Fruit fly (Drosophila melanogaster) whole organism, embryonic: ENCODE results near the gene CG14535.
A peak's percentile ranks its signal among the peaks of the same experiment; 100 is the strongest.

Source experiments
- B-H2 ChIP-seq: fragments of 200-800 bp; sonication (Bioruptor generic); optimal IDR thresholded peaks from 2 replicates; lab custom pipeline; 2018; ENCODE audit warnings: missing biosample characterization, mild to moderate bottlenecking, missing genetic modification characterization
- BtbVII ChIP-seq: fragments of 200-800 bp; sonication (Bioruptor generic); optimal IDR thresholded peaks from 3 replicates; lab custom pipeline; 2017; ENCODE audit warnings: missing biosample characterization, mild to moderate bottlenecking, missing genetic modification characterization
- CG10267 ChIP-seq: fragments of 200-800 bp; sonication (Bioruptor generic); optimal IDR thresholded peaks from 2 replicates; lab custom pipeline; 2018; ENCODE audit warnings: missing biosample characterization, mild to moderate bottlenecking, missing genetic modification characterization, moderate library complexity
- CG10543 ChIP-seq: fragments of 200-800 bp; sonication (Bioruptor generic); optimal IDR thresholded peaks from 3 replicates; lab custom pipeline; 2017; ENCODE audit warnings: missing biosample characterization, mild to moderate bottlenecking, missing genetic modification characterization, moderate library complexity
- CG10654 ChIP-seq: fragments of 200-800 bp; sonication (Bioruptor generic); optimal IDR thresholded peaks from 2 replicates; lab custom pipeline; 2016; ENCODE audit warnings: missing biosample characterization, missing genetic modification characterization
- CG10959 ChIP-seq: fragments of 200-800 bp; sonication (Bioruptor generic); IDR thresholded peaks from 2 replicates; pipeline ENCODE4 v1.3.6; 2022; ENCODE audit warnings: missing biosample characterization, missing genetic modification characterization
- CG12236 ChIP-seq: fragments of 200-800 bp; sonication (Bioruptor generic); optimal IDR thresholded peaks from 2 replicates; lab custom pipeline; 2016; ENCODE audit warnings: missing biosample characterization, missing genetic modification characterization
- CG12659 ChIP-seq: fragments of 200-800 bp; sonication (Bioruptor generic); optimal IDR thresholded peaks from 3 replicates; lab custom pipeline; 2017; ENCODE audit warnings: mild to moderate bottlenecking, missing biosample characterization, missing genetic modification reagents, missing genetic modification characterization
- CG14667 ChIP-seq: fragments of 200-800 bp; sonication (Bioruptor generic); IDR thresholded peaks from 2 replicates; pipeline ENCODE4 v1.3.6; 2022; ENCODE audit warnings: missing biosample characterization, missing genetic modification characterization
- CG17802 ChIP-seq: fragments of 200-800 bp; sonication (Bioruptor generic); optimal IDR thresholded peaks from 2 replicates; lab custom pipeline; 2018; ENCODE audit warnings: missing biosample characterization, mild to moderate bottlenecking, missing genetic modification characterization, moderate library complexity
- CG17912 ChIP-seq: fragments of 200-800 bp; sonication (Bioruptor generic); optimal IDR thresholded peaks from 2 replicates; lab custom pipeline; 2018; ENCODE audit warnings: missing biosample characterization, mild to moderate bottlenecking, missing genetic modification characterization
- CG2199 ChIP-seq: fragments of 200-800 bp; sonication (Bioruptor generic); IDR thresholded peaks from 3 replicates; pipeline ENCODE4 v1.3.6; 2022; ENCODE audit warnings: missing biosample characterization, missing genetic modification characterization
- CG2202 ChIP-seq: fragments of 200-800 bp; sonication (Bioruptor generic); optimal IDR thresholded peaks from 2 replicates; lab custom pipeline; 2018; ENCODE audit warnings: missing biosample characterization, mild to moderate bottlenecking, missing genetic modification characterization
- CG30431 ChIP-seq: fragments of 200-800 bp; sonication (Bioruptor generic); optimal IDR thresholded peaks from 2 replicates; lab custom pipeline; 2017; ENCODE audit warnings: missing biosample characterization, missing genetic modification characterization
- CG3847 ChIP-seq: fragments of 200-800 bp; sonication (Bioruptor generic); IDR thresholded peaks from 2 replicates; pipeline ENCODE4 v1.3.6; 2022; ENCODE audit warnings: missing biosample characterization, missing genetic modification characterization
- CG6175 ChIP-seq: fragments of 200-800 bp; sonication (Bioruptor generic); IDR thresholded peaks from 3 replicates; pipeline ENCODE4 v1.3.6; 2022; ENCODE audit warnings: missing biosample characterization, missing genetic modification characterization
- CG6813 ChIP-seq: fragments of 200-800 bp; sonication (Bioruptor generic); optimal IDR thresholded peaks from 2 replicates; lab custom pipeline; 2017; ENCODE audit warnings: missing biosample characterization, missing genetic modification characterization, mild to moderate bottlenecking, moderate library complexity, missing genetic modification reagents
- CG6854 ChIP-seq: fragments of 200-800 bp; sonication (Bioruptor generic); optimal IDR thresholded peaks from 3 replicates; lab custom pipeline; 2017; ENCODE audit warnings: missing biosample characterization, mild to moderate bottlenecking, missing genetic modification characterization
- CG7372 ChIP-seq: fragments of 200-800 bp; sonication (Bioruptor generic); IDR thresholded peaks from 2 replicates; pipeline ENCODE4 v1.3.6; 2022; ENCODE audit warnings: missing biosample characterization, missing genetic modification characterization
- CG7745 ChIP-seq: fragments of 200-800 bp; sonication (Bioruptor generic); optimal IDR thresholded peaks from 2 replicates; lab custom pipeline; 2018; ENCODE audit warnings: missing biosample characterization, mild to moderate bottlenecking, missing genetic modification characterization, moderate library complexity
- CG8478 ChIP-seq: fragments of >200 bp; optimal IDR thresholded peaks from 2 replicates; lab custom pipeline; 2018
- CG8765 ChIP-seq: fragments of 200-800 bp; sonication (Bioruptor generic); IDR thresholded peaks from 2 replicates; pipeline ENCODE4 v1.3.6; 2022; ENCODE audit warnings: missing biosample characterization, missing genetic modification characterization
- CG9797 ChIP-seq: fragments of 200-800 bp; sonication (Bioruptor generic); optimal IDR thresholded peaks from 3 replicates; lab custom pipeline; 2018; ENCODE audit warnings: missing biosample characterization, mild to moderate bottlenecking, missing genetic modification characterization
- CrebB ChIP-seq: fragments of 200-800 bp; sonication (Bioruptor generic); optimal IDR thresholded peaks from 3 replicates; lab custom pipeline; 2018; ENCODE audit warnings: missing biosample characterization, mild to moderate bottlenecking, missing genetic modification characterization
- Hr3 ChIP-seq: fragments of 200-800 bp; sonication (Bioruptor generic); optimal IDR thresholded peaks from 3 replicates; lab custom pipeline; 2016; ENCODE audit warnings: missing biosample characterization, missing genetic modification characterization
- Hr39 ChIP-seq: fragments of >200 bp; optimal IDR thresholded peaks from 2 replicates; lab custom pipeline; 2017
- NFAT ChIP-seq: fragments of 200-800 bp; sonication (Bioruptor generic); IDR thresholded peaks from 2 replicates; pipeline ENCODE4 v1.3.6; 2022; ENCODE audit warnings: missing biosample characterization, missing genetic modification characterization
- NfI ChIP-seq: fragments of 200-800 bp; sonication (Bioruptor generic); optimal IDR thresholded peaks from 3 replicates; lab custom pipeline; 2018; ENCODE audit warnings: missing biosample characterization, mild to moderate bottlenecking, missing genetic modification characterization, moderate library complexity
- Oli ChIP-seq: fragments of 200-800 bp; sonication (Bioruptor generic); optimal IDR thresholded peaks from 2 replicates; lab custom pipeline; 2018; ENCODE audit warnings: missing biosample characterization, mild to moderate bottlenecking, missing genetic modification characterization, moderate library complexity
- Sin3A ChIP-seq: fragments of >200 bp; optimal IDR thresholded peaks from 2 replicates; lab custom pipeline; 2018
- Usf ChIP-seq: fragments of 200-800 bp; sonication (Bioruptor generic); optimal IDR thresholded peaks from 2 replicates; lab custom pipeline; 2017; ENCODE audit warnings: missing genotype, missing biosample characterization, missing genetic modification characterization
- amos ChIP-seq: fragments of 200-800 bp; sonication (Bioruptor generic); IDR thresholded peaks from 2 replicates; pipeline ENCODE4 v1.3.6; 2022; ENCODE audit warnings: missing biosample characterization, missing genetic modification characterization; ENCODE audit not compliant: partially characterized antibody
- chinmo ChIP-seq: fragments of 200-800 bp; sonication (Bioruptor generic); IDR thresholded peaks from 4 replicates; pipeline ENCODE4 v1.3.6; 2022; ENCODE audit warnings: missing biosample characterization, missing genetic modification characterization; ENCODE audit not compliant: partially characterized antibody
- crp ChIP-seq, 2 experiments: fragments of 200-800 bp; sonication (Bioruptor generic); optimal IDR thresholded peaks; 2 replicates in 1 of 2; 3 replicates in 1 of 2; lab custom pipeline; 2017; ENCODE audit warnings: missing biosample characterization in 2 of 2, missing genetic modification characterization in 2 of 2, mild to moderate bottlenecking in 1 of 2, moderate library complexity in 1 of 2
- en ChIP-seq: fragments of 200-800 bp; sonication (Bioruptor generic); optimal IDR thresholded peaks from 2 replicates; lab custom pipeline; 2016; ENCODE audit warnings: missing biosample characterization, missing genetic modification characterization
- gsb ChIP-seq: fragments of 200-800 bp; sonication (Bioruptor generic); IDR thresholded peaks from 2 replicates; pipeline ENCODE4 v1.3.6; 2022; ENCODE audit warnings: missing biosample characterization, missing genetic modification characterization
- gsb-n ChIP-seq: fragments of 200-800 bp; sonication (Bioruptor generic); optimal IDR thresholded peaks from 3 replicates; lab custom pipeline; 2018; ENCODE audit warnings: missing biosample characterization, mild to moderate bottlenecking, missing genetic modification characterization
- ham ChIP-seq: fragments of 200-800 bp; sonication (Bioruptor generic); IDR thresholded peaks from 2 replicates; pipeline ENCODE4 v1.3.6; 2022; ENCODE audit warnings: missing biosample characterization, missing genetic modification characterization
- jigr1 ChIP-seq: fragments of 200-800 bp; sonication (Bioruptor generic); IDR thresholded peaks from 3 replicates; pipeline ENCODE4 v1.3.6; 2022; ENCODE audit warnings: missing biosample characterization, missing genetic modification characterization
- kah ChIP-seq: fragments of 200-800 bp; sonication (Bioruptor generic); optimal IDR thresholded peaks from 2 replicates; lab custom pipeline; 2018; ENCODE audit warnings: missing biosample characterization, mild to moderate bottlenecking, missing genetic modification characterization
- knrl ChIP-seq: fragments of 200-800 bp; sonication (Bioruptor generic); IDR thresholded peaks from 3 replicates; pipeline ENCODE4 v1.3.6; 2022; ENCODE audit warnings: missing biosample characterization, missing genetic modification characterization; ENCODE audit not compliant: partially characterized antibody
- nerfin-2 ChIP-seq: fragments of 200-800 bp; sonication (Bioruptor generic); IDR thresholded peaks from 2 replicates; pipeline ENCODE4 v1.3.6; 2022; ENCODE audit warnings: missing biosample characterization, missing genetic modification characterization; ENCODE audit not compliant: partially characterized antibody
- pan ChIP-seq, 4 experiments: fragments of >200 bp in 3 of 4; fragments of 200-800 bp in 1 of 4; sonication (Bioruptor generic) in 1 of 4; optimal IDR thresholded peaks in 3 of 4; IDR thresholded peaks in 1 of 4; 2 replicates each; pipeline versions ENCODE4 v1.3.6 to Lab custom; 2017 to 2022; ENCODE audit warnings: missing biosample characterization in 2 of 4, missing genetic modification characterization in 2 of 4, mixed read lengths in 1 of 4
- peb ChIP-seq: fragments of 200-800 bp; sonication (Bioruptor generic); IDR thresholded peaks from 2 replicates; pipeline ENCODE4 v1.3.6; 2022; ENCODE audit warnings: missing biosample characterization, missing genetic modification characterization
- pnt ChIP-seq: fragments of 200-800 bp; sonication (Bioruptor generic); optimal IDR thresholded peaks from 3 replicates; lab custom pipeline; 2016; ENCODE audit warnings: missing biosample characterization, missing genetic modification characterization
- pros ChIP-seq: fragments of 200-800 bp; sonication (Bioruptor generic); optimal IDR thresholded peaks from 3 replicates; lab custom pipeline; 2019; ENCODE audit warnings: missing biosample characterization, mild to moderate bottlenecking, missing genetic modification characterization, moderate library complexity
- run ChIP-seq: fragments of 200-800 bp; sonication (Bioruptor generic); optimal IDR thresholded peaks from 3 replicates; lab custom pipeline; 2018; ENCODE audit warnings: missing biosample characterization, mild to moderate bottlenecking, missing genetic modification characterization
- sna ChIP-seq: fragments of 200-800 bp; sonication (Bioruptor generic); IDR thresholded peaks from 2 replicates; pipeline ENCODE4 v1.3.6; 2022; ENCODE audit warnings: missing biosample characterization, missing genetic modification characterization; ENCODE audit not compliant: partially characterized antibody
- stwl ChIP-seq: fragments of 200-800 bp; sonication (Bioruptor generic); optimal IDR thresholded peaks from 3 replicates; lab custom pipeline; 2018; ENCODE audit warnings: missing biosample characterization, mild to moderate bottlenecking, missing genetic modification characterization, moderate library complexity
- twi ChIP-seq: fragments of 200-800 bp; optimal IDR thresholded peaks from 2 replicates; lab custom pipeline; 2019; ENCODE audit warnings: missing biosample characterization, mild to moderate bottlenecking, missing genetic modification characterization, moderate library complexity
- unc-4 ChIP-seq: fragments of 200-800 bp; sonication (Bioruptor generic); IDR thresholded peaks from 2 replicates; pipeline ENCODE4 v1.3.6; 2022; ENCODE audit warnings: missing biosample characterization, missing genetic modification characterization; ENCODE audit not compliant: partially characterized antibody

CG14535 gene

DNA sequence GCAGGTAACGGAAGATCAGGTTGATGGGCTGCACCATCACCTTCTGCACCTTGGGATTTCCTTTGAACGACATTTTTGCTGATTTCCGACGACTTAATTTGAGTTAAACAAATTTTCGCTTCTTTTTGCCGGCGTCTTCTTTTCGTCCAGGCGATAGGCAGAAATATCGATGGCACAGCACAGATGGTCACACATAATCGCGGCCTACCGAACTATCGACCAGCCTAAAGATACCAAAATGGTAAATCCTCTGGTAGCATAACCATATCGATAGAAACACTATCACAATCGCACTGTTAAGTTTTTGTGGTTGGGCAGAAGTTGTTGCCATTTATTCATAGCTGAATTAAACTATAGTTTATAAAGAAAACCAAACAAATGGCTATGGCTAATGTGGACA is 30.0 kb upstream of the CG14535 start, which contains the start of the genes SmE and CG34132 (continued):
- TF ChIP-seq NFAT: 0 out of 2 replicates have a peak, but pooled peaks have one; percentile 16
- TF ChIP-seq CG10959 (GFP tag; lab: Robert Waterston, UW): no peak
- TF ChIP-seq CG3847 (GFP tag; lab: Robert Waterston, UW): no peak; the same call in 1 of the 2 replicates
- TF ChIP-seq unc-4: peak; percentile 92
- TF ChIP-seq CG17802 (tag; lab: Kevin White, UChicago): no peak
- no peak for TF ChIP-seq CG8478 (lab: Kevin White, UChicago)
- TF ChIP-seq Hr39 (lab: Kevin White, UChicago): no peak
- peak; percentile 59 for TF ChIP-seq stwl (tag; lab: Kevin White, UChicago)
- no peak for TF ChIP-seq en (GFP tag; lab: Kevin White, UChicago)
- TF ChIP-seq CG2202 (tag; lab: Kevin White, UChicago): no peak
- peak; percentile 97 for TF ChIP-seq chinmo (GFP tag; lab: Robert Waterston, UW)
- TF ChIP-seq run (tag; lab: Kevin White, UChicago): no peak
- no peak for TF ChIP-seq pan (optimal IDR thresholded peaks at IDR 0.05; lab: Kevin White, UChicago)
- TF ChIP-seq pan (GFP tag; optimal IDR thresholded peaks at IDR 0.05 in 1 of 2, IDR thresholded peaks at IDR 0.05 in 1 of 2): no peak
- no peak for TF ChIP-seq CG7372 (GFP tag; lab: Robert Waterston, UW)
- TF ChIP-seq Usf: no peak
- peak; percentile 37 for TF ChIP-seq CG12659 (GFP tag; lab: Kevin White, UChicago)
- no peak for TF ChIP-seq gsb
- TF ChIP-seq amos (GFP tag; lab: Robert Waterston, UW): peak; percentile 98
- no peak for TF ChIP-seq kah (GFP tag; lab: Kevin White, UChicago)
- TF ChIP-seq CG6813 (GFP tag; lab: Kevin White, UChicago): no peak
- no peak for TF ChIP-seq NfI
- no peak for TF ChIP-seq CG10654 (GFP tag; lab: Kevin White, UChicago)
- TF ChIP-seq gsb-n (tag; lab: Kevin White, UChicago): no peak
- no peak for TF ChIP-seq CG6854
- peak; percentile 96 for TF ChIP-seq knrl (GFP tag; lab: Robert Waterston, UW)
- 0 out of 3 replicates have a peak, but pooled peaks have one; percentile 36 for TF ChIP-seq CG2199 (GFP tag; lab: Robert Waterston, UW)
- TF ChIP-seq crp (GFP tag; optimal IDR thresholded peaks at IDR 0.05; lab: Kevin White, UChicago): no peak
- TF ChIP-seq BtbVII (GFP tag; lab: Kevin White, UChicago): no peak
- no peak for TF ChIP-seq CG10267
- TF ChIP-seq pnt (GFP tag; lab: Kevin White, UChicago): no peak
- no peak for TF ChIP-seq CG7745 (tag; lab: Kevin White, UChicago)
- peak; percentile 72 for TF ChIP-seq Sin3A (lab: Kevin White, UChicago)
- peak; percentile 91 for TF ChIP-seq nerfin-2 (GFP tag; lab: Robert Waterston, UW)
- no peak for TF ChIP-seq B-H2 (GFP tag; lab: Kevin White, UChicago)
- no peak for TF ChIP-seq CrebB
- no peak for TF ChIP-seq twi (tag; lab: Kevin White, UChicago)
- TF ChIP-seq peb (GFP tag; lab: Robert Waterston, UW): no peak
- no peak for TF ChIP-seq Oli (tag; lab: Kevin White, UChicago)
- no peak for TF ChIP-seq jigr1 (GFP tag; lab: Robert Waterston, UW)
- TF ChIP-seq sna: peak; percentile 86
- TF ChIP-seq CG14667 (GFP tag; lab: Robert Waterston, UW): no peak
- TF ChIP-seq CG6175 (GFP tag; lab: Robert Waterston, UW): no peak
- peak; percentile 73 for TF ChIP-seq CG9797 (GFP tag; lab: Kevin White, UChicago)
- TF ChIP-seq CG8765 (GFP tag; lab: Robert Waterston, UW): no peak
- no peak for TF ChIP-seq CG10543 (GFP tag; lab: Kevin White, UChicago)
- no peak for TF ChIP-seq Hr3
- no peak for TF ChIP-seq CG12236 (GFP tag; lab: Kevin White, UChicago)
- TF ChIP-seq ham (GFP tag; lab: Robert Waterston, UW): no peak
- no peak for TF ChIP-seq CG17912 (GFP tag; lab: Kevin White, UChicago)
- TF ChIP-seq CG30431: no peak
- no peak for TF ChIP-seq pros (GFP tag; lab: Kevin White, UChicago)
